Worm (Caenorhabditis elegans): ENCODE results near the gene tag-321.

DNA sequence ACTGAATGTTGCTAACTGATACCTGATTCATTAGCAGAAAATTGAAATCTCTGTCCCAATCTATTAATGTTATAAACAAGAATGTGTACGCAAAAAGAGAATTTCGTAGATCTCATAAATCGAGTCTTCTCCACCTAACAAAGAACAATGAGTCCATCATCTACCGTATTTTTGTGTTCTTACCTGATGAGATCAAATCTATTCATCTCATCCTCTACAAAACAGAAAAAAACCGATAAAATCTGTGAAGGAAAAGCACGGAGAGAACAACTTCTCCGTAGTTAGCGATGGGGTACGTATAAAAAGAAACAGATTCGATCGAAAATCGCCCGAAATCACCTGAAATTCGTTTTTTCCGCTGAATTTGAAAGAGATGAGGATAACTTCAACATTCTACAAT, 24.9 kb upstream of the tag-321 start, which contains the start of gene C33H5.1:
- no peak for TF ChIP-seq him-1 (tag; optimal IDR thresholded peaks at IDR 0.05)
- TF ChIP-seq dao-5 (tag; optimal IDR thresholded peaks at IDR 0.05), result no peak
- no peak for TF ChIP-seq W03F9.2 (tag; optimal IDR thresholded peaks at IDR 0.05)

All from whole organism, L4/young adult.